Worm (Caenorhabditis elegans): ENCODE measurements around the gene nsph-3.1.
A peak's percentile ranks its signal among the peaks of the same experiment; 100 is the strongest.

nsph-3.1 gene

DNA sequence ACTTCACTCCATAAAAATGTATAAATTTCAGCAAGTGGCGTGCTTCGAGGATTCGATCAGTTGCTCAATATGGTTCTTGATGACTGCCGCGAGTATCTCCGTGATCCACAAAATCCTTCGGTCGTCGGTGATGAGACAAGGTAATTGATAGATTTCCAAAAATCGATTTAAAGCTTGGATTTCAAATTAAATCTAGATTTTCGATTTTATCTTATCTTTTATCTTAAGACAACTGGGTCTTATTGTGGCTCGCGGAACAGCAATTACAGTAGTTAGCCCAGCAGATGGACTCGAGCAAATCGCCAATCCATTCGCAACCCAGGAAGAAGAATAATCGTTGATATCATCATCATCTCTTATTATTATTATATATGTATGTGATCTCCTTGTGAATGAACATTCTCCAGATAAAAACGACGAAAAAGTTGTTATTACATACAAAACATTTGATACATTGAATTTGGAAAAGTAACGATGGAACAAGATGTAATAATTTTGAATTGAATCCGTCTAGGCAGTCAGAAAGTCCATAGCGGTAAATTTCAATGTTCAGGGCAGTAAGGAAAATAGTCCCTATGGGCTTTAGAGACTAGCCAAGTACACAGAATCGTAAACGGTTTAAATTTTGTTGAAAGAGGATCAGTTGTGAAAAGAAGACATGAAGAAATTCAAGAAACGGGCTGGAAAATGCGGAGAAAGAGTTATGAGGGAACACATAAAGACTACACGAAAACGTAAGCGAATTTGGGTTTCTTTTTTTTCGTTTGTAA is 15.6 kb upstream of the nsph-3.1 start (continued):
- TF ChIP-seq lim-7 (GFP tag; IDR thresholded peaks at IDR 0.05) (peak; percentile 14; the same call in 1 of the 2 replicates), daf-16 (GFP tag; optimal IDR thresholded peaks at IDR 0.05) (no peak), daf-16 (tag; optimal IDR thresholded peaks at IDR 0.05) (peak; percentile 30), lin-13 (GFP tag; optimal IDR thresholded peaks at IDR 0.05) (no peak), F37D6.2 (tag; optimal IDR thresholded peaks at IDR 0.05) (no peak), sdz-12 (GFP tag; optimal IDR thresholded peaks at IDR 0.05) (peak; percentile 78), hif-1 (tag; optimal IDR thresholded peaks at IDR 0.05) (peak in 1 of 2 experiments; percentile 23), nhr-6 (tag; optimal IDR thresholded peaks at IDR 0.05) (no peak), fkh-10 (GFP tag; optimal IDR thresholded peaks at IDR 0.05) (no peak), hlh-11 (tag; optimal IDR thresholded peaks at IDR 0.05) (peak; percentile 54), tag-97 (GFP tag; IDR thresholded peaks at IDR 0.05) (no peak), Y5F2A.4 (GFP tag; optimal IDR thresholded peaks at IDR 0.05) (no peak), dve-1 (tag; optimal IDR thresholded peaks at IDR 0.05; ENCODE audit: insufficient read depth) (peak; percentile 70), Y105C5A.15 (GFP tag; IDR thresholded peaks at IDR 0.05) (no peak), ceh-20 (GFP tag; IDR thresholded peaks at IDR 0.05) (no peak), mep-1 (tag; optimal IDR thresholded peaks at IDR 0.05) (peak; percentile 60), egl-43 (GFP tag; IDR thresholded peaks at IDR 0.05) (no peak), ztf-11 (tag; optimal IDR thresholded peaks at IDR 0.05) (no peak), T26A8.4 (GFP tag; IDR thresholded peaks at IDR 0.05) (peak; percentile 75), tra-1 (GFP tag; IDR thresholded peaks at IDR 0.05) (peak; percentile 62), ztf-7 (tag; optimal IDR thresholded peaks at IDR 0.05) (no peak), lin-38 (GFP tag; IDR thresholded peaks at IDR 0.05) (peak; percentile 58), ces-1 (GFP tag; optimal IDR thresholded peaks at IDR 0.05) (no peak), nhr-41 (GFP tag; IDR thresholded peaks at IDR 0.05) (peak; percentile 30; the same call in 1 of the 2 replicates), vab-7 (GFP tag; IDR thresholded peaks at IDR 0.05) (peak; percentile 18; the same call in 1 of the 2 replicates), unc-62 (GFP tag; optimal IDR thresholded peaks at IDR 0.05 in 1 of 2) (peak in 1 of 2 experiments; percentile 65), unc-62 (tag; optimal IDR thresholded peaks at IDR 0.05) (no peak), spr-3 (GFP tag; optimal IDR thresholded peaks at IDR 0.05) (peak; percentile 61), nhr-76 (tag; optimal IDR thresholded peaks at IDR 0.05) (no peak), zfp-2 (tag; optimal IDR thresholded peaks at IDR 0.05) (no peak), fos-1 (tag; optimal IDR thresholded peaks at IDR 0.05) (no peak), nhr-102 (tag; optimal IDR thresholded peaks at IDR 0.05) (peak; percentile 35), nhr-48 (tag; optimal IDR thresholded peaks at IDR 0.05) (peak; percentile 49), zag-1 (tag; optimal IDR thresholded peaks at IDR 0.05) (no peak), Y48G9A.11 (GFP tag; IDR thresholded peaks at IDR 0.05) (no peak), nhr-42 (GFP tag; IDR thresholded peaks at IDR 0.05) (no peak), daf-12 (tag; optimal IDR thresholded peaks at IDR 0.05) (no peak), ama-1 (optimal IDR thresholded peaks at IDR 0.05) (peak; percentile 65), cey-2 (tag; optimal IDR thresholded peaks at IDR 0.05; ENCODE audit: borderline replicate concordance, insufficient read depth) (no peak), ceh-44 (GFP tag; IDR thresholded peaks at IDR 0.05) (no peak), ZK337.2 (GFP tag; IDR thresholded peaks at IDR 0.05) (no peak), lin-29 (GFP tag; IDR thresholded peaks at IDR 0.05) (no peak), snpc-1.2 (GFP tag; IDR thresholded peaks at IDR 0.05) (no peak), ceh-28 (tag; optimal IDR thresholded peaks at IDR 0.05) (no peak), nhr-111 (GFP tag; optimal IDR thresholded peaks at IDR 0.05) (peak; percentile 6), nhr-237 (tag; optimal IDR thresholded peaks at IDR 0.05) (no peak), pha-4 (GFP tag; IDR thresholded peaks at IDR 0.05) (peak; percentile 66; the same call in 1 of the 2 replicates), pha-4 (tag; optimal IDR thresholded peaks at IDR 0.05) (no peak), mdl-1 (tag; optimal IDR thresholded peaks at IDR 0.05) (no peak), dmd-6 (GFP tag; IDR thresholded peaks at IDR 0.05) (0 out of 2 replicates have a peak, but pooled peaks have one; percentile 8), D1046.2 (GFP tag; IDR thresholded peaks at IDR 0.05) (no peak)
